Worm (Caenorhabditis elegans): ENCODE measurements around the gene tbc-2.

DNA sequence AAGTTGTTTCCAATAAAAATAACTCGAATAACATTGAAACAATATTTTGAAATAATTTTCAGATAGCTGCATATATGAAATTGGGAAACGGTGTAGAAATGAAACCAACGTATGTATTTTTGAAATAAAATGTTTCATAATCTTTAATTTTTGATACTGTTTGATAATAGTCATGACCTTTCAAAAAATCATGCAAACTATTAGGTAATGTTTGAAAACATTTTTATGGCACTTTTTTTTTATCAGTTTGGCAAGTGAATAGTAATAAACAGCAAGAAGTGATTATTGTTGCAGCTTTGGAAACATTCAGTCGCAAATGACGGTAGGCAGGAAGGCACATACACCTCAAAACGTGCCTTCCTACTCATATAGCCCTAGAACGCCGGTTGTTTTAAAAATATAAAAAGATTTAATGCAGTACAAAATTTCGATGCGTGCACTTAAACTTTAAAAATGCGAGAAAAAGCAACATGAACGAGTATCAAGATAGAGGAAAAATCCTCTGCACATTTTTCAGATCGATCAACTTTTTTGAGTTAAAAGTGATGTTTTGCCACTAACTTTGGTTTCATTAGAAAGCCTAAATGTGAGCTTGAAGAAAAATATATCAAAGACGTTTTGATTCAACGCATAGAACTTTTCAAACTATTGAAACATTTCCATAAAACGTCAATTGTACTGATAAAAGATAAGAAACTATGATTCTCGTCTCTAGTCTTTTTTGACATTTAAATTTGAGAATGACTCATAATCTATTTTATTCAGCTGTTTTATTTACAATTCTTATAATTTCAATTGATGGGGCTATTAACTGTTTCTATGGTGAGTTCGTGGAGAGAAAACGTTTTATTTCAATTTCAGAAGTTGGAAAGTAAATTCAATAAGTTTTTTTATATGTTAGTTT lies 38.4 kb upstream of the tbc-2 start, which contains the start of gene F55C12.19:
- no peak for TF ChIP-seq him-1 (tag; optimal IDR thresholded peaks at IDR 0.05)
- TF ChIP-seq dao-5 (tag; optimal IDR thresholded peaks at IDR 0.05): no peak

Data from whole organism, L4/young adult.